Fruit fly (Drosophila melanogaster) whole organism, wandering third instar larva: ENCODE results near the gene LysB.
A peak's percentile ranks its signal among the peaks of the same experiment; 100 is the strongest.

Experiments used
- Abd-B ChIP-seq: fragments of >200 bp; optimal IDR thresholded peaks from 2 replicates; lab custom pipeline; 2017; ENCODE audit warnings: missing biosample characterization, missing genetic modification characterization
- CrebA ChIP-seq: fragments of 200-800 bp; sonication (Bioruptor generic); optimal IDR thresholded peaks from 2 replicates; lab custom pipeline; 2016; ENCODE audit warnings: missing biosample characterization, mild to moderate bottlenecking, missing genetic modification characterization, borderline replicate concordance
- Dfd ChIP-seq: fragments of >200 bp; optimal IDR thresholded peaks from 2 replicates; lab custom pipeline; 2017; ENCODE audit warnings: missing biosample characterization, missing genetic modification characterization
- GATAd ChIP-seq: sonication (Bioruptor generic); optimal IDR thresholded peaks from 2 replicates; lab custom pipeline; 2016; ENCODE audit warnings: missing biosample characterization, missing genetic modification characterization
- HLH106 ChIP-seq: fragments of 200-800 bp; optimal IDR thresholded peaks from 3 replicates; lab custom pipeline; 2019; ENCODE audit warnings: missing biosample characterization, mild to moderate bottlenecking, missing genetic modification characterization, moderate library complexity
- Hnf4 ChIP-seq: fragments of 200-800 bp; sonication (Bioruptor generic); optimal IDR thresholded peaks from 2 replicates; lab custom pipeline; 2016; ENCODE audit warnings: missing biosample characterization, mild to moderate bottlenecking, missing genetic modification characterization
- Hr78 ChIP-seq: fragments of >200 bp; optimal IDR thresholded peaks from 2 replicates; lab custom pipeline; 2017; ENCODE audit warnings: missing biosample characterization, missing genetic modification characterization
- Hr83 ChIP-seq: fragments of 200-300 bp; sonication (Bioruptor generic); optimal IDR thresholded peaks from 2 replicates; lab custom pipeline; 2016; ENCODE audit warnings: missing biosample characterization, mild to moderate bottlenecking, missing genetic modification characterization, moderate library complexity; ENCODE audit not compliant: poor library complexity, severe bottlenecking
- Mio ChIP-seq: sonication (Bioruptor generic); optimal IDR thresholded peaks from 2 replicates; lab custom pipeline; 2016; ENCODE audit warnings: missing biosample characterization, missing genetic modification characterization
- Myc ChIP-seq: fragments of >200 bp; optimal IDR thresholded peaks from 2 replicates; lab custom pipeline; 2017
- N ChIP-seq: fragments of >200 bp; optimal IDR thresholded peaks from 2 replicates; lab custom pipeline; 2018; ENCODE audit warnings: missing biosample characterization, missing external identifiers, missing genetic modification characterization
- OdsH ChIP-seq: fragments of 200-800 bp; sonication (Bioruptor generic); optimal IDR thresholded peaks from 2 replicates; lab custom pipeline; 2016; ENCODE audit warnings: missing biosample characterization, mild to moderate bottlenecking, missing genetic modification characterization
- Rel ChIP-seq, 2 experiments: fragments of 200-800 bp; sonication (Bioruptor generic) in 1 of 2; optimal IDR thresholded peaks; 2 replicates in 1 of 2; 3 replicates in 1 of 2; lab custom pipeline; 2016 to 2019; ENCODE audit warnings: mild to moderate bottlenecking in 2 of 2, missing biosample characterization in 2 of 2, missing genetic modification characterization in 2 of 2, moderate library complexity in 1 of 2
- Sp1 ChIP-seq: fragments of 200-800 bp; sonication (Bioruptor generic); optimal IDR thresholded peaks from 3 replicates; lab custom pipeline; 2019; ENCODE audit warnings: missing biosample characterization, mild to moderate bottlenecking, missing genetic modification characterization, moderate library complexity
- brk ChIP-seq: fragments of 200-800 bp; sonication (Bioruptor generic); optimal IDR thresholded peaks from 2 replicates; lab custom pipeline; 2016; ENCODE audit warnings: missing biosample characterization, mild to moderate bottlenecking, missing genetic modification characterization
- dl ChIP-seq, 2 experiments: fragments of 175-275, 200-275 bp in 1 of 2; fragments of 200-275 bp in 1 of 2; sonication (Bioruptor generic); optimal IDR thresholded peaks; lab custom pipeline; 2018; ENCODE audit warnings: mild to moderate bottlenecking in 2 of 2, missing biosample characterization in 2 of 2, missing genetic modification characterization in 2 of 2, moderate library complexity in 2 of 2; ENCODE audit not compliant: partially characterized antibody in 2 of 2, insufficient read depth in 1 of 2
- dsf ChIP-seq: sonication (Bioruptor generic); optimal IDR thresholded peaks from 2 replicates; lab custom pipeline; 2016; ENCODE audit warnings: missing biosample characterization, missing genetic modification characterization, borderline replicate concordance
- ey ChIP-seq: fragments of 200-800 bp; sonication (Bioruptor generic); optimal IDR thresholded peaks from 2 replicates; lab custom pipeline; 2016; ENCODE audit warnings: missing biosample characterization, missing genetic modification characterization
- foxo ChIP-seq, 2 experiments: fragments of 200-800 bp; sonication (Bioruptor generic); optimal IDR thresholded peaks; 2 replicates in 1 of 2; 3 replicates in 1 of 2; lab custom pipeline; 2016 to 2017; ENCODE audit warnings: missing biosample characterization in 2 of 2, missing genetic modification characterization in 2 of 2
- fru ChIP-seq: fragments of 200-800 bp; sonication (Bioruptor generic); optimal IDR thresholded peaks from 3 replicates; lab custom pipeline; 2016; ENCODE audit warnings: missing biosample characterization, mild to moderate bottlenecking, missing genetic modification characterization
- jim ChIP-seq: fragments of 175-275, 200-325 bp; sonication (Bioruptor generic); optimal IDR thresholded peaks from 2 replicates; lab custom pipeline; 2016; ENCODE audit warnings: missing biosample characterization, mild to moderate bottlenecking, missing genetic modification characterization
- psq ChIP-seq: fragments of 200-800 bp; sonication (Bioruptor generic); optimal IDR thresholded peaks from 3 replicates; lab custom pipeline; 2017; ENCODE audit warnings: missing biosample characterization, mild to moderate bottlenecking, missing genetic modification characterization, moderate library complexity
- rgr ChIP-seq: fragments of 200-800 bp; sonication (Bioruptor generic); optimal IDR thresholded peaks from 3 replicates; lab custom pipeline; 2016; ENCODE audit warnings: missing biosample characterization, mild to moderate bottlenecking, missing genetic modification characterization
- sage ChIP-seq: fragments of 200-800 bp; sonication (Bioruptor generic); optimal IDR thresholded peaks from 2 replicates; lab custom pipeline; 2016; ENCODE audit warnings: missing biosample characterization, mild to moderate bottlenecking, missing genetic modification characterization
- tai ChIP-seq: sonication (Bioruptor generic); optimal IDR thresholded peaks from 2 replicates; lab custom pipeline; 2016; ENCODE audit warnings: missing biosample characterization, missing genetic modification characterization
- usp ChIP-seq: fragments of >200 bp; optimal IDR thresholded peaks from 2 replicates; lab custom pipeline; 2017; ENCODE audit warnings: missing biosample characterization, missing genetic modification characterization
- woc ChIP-seq: sonication (Bioruptor generic); optimal IDR thresholded peaks from 2 replicates; lab custom pipeline; 2016; ENCODE audit warnings: missing biosample characterization, mild to moderate bottlenecking, missing genetic modification characterization

Gene LysB

DNA sequence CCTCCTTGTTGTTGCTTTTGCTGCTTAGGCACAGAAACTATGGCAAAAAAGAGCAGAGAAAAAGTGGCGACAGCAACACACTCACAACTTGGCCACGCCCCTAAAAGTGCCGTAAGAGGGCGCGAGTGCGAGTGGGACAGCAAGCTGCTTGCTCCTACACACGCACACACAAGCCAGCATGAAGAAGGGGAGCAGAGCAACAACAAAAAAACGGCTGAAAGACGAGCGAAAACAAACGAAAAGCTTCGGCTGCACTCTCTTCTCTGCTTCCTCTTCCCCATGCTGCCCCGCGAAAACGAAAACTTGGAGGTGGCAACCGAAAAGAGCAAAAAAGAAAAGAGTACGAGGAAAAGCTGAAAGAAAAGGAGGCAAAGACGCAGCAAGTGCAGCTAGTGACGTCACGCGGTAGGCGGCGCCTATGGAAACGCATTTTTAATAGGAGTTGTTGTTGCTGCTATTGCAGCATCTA, 29.0 kb upstream of the LysB start:
- TF ChIP-seq Mio (no peak), Sp1 (GFP tag; lab: Kevin White, UChicago) (peak; percentile 28), foxo (GFP tag; optimal IDR thresholded peaks at IDR 0.05; lab: Kevin White, UChicago) (no peak), HLH106 (no peak), N (no peak), dsf (no peak), jim (GFP tag; lab: Kevin White, UChicago) (peak; percentile 68), tai (no peak), woc (GFP tag; lab: Kevin White, UChicago) (no peak), dl (GFP tag; optimal IDR thresholded peaks at IDR 0.05; lab: Kevin White, UChicago; ENCODE audit: insufficient read depth in 1 of 2, partially characterized antibody in 2 of 2) (peak in 1 of 2 experiments; percentile 30), Rel (GFP tag; optimal IDR thresholded peaks at IDR 0.05; lab: Kevin White, UChicago) (no peak), Rel (tag; optimal IDR thresholded peaks at IDR 0.05; lab: Kevin White, UChicago) (peak; percentile 31), rgr (GFP tag; lab: Kevin White, UChicago) (no peak), psq (GFP tag; lab: Kevin White, UChicago) (peak; percentile 92)
- TF ChIP-seq, all 38 proteins: peak for 5

DNA sequence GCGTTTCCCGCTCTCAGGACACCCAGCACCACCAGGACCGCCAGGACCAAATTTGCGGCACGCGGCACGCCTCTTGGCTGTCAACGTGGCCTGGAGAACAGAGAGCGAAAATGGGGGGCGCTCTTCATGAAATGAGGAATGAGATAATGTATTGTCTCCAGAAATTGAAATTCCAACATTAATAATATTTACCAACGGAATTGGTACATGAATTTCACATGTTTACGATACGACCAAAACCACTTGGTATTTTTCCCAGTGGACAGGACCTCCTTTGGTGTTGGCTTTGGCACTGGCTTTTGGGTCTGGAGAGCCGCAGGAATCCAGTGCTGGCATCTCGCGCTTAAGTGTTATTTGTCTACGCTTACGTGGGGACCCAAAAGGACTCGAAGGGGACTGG, 23.7 kb upstream of the LysB start:
- TF ChIP-seq foxo (GFP tag; optimal IDR thresholded peaks at IDR 0.05; lab: Kevin White, UChicago): peak in 1 of 2 experiments; percentile 31
- TF ChIP-seq woc (GFP tag; lab: Kevin White, UChicago): no peak
- TF ChIP-seq Myc (lab: Kevin White, UChicago): no peak
- TF ChIP-seq fru (GFP tag; lab: Kevin White, UChicago): peak; percentile 18
- TF ChIP-seq N: no peak
- TF ChIP-seq HLH106: peak; percentile 30
- TF ChIP-seq brk (GFP tag; lab: Kevin White, UChicago): no peak
- no peak for TF ChIP-seq Hnf4 (GFP tag; lab: Kevin White, UChicago)
- no peak for TF ChIP-seq GATAd (GFP tag; lab: Kevin White, UChicago)
- TF ChIP-seq Hr78 (GFP tag; lab: Kevin White, UChicago): no peak
- no peak for TF ChIP-seq Hr83
- TF ChIP-seq rgr (GFP tag; lab: Kevin White, UChicago): peak; percentile 10
- TF ChIP-seq Rel (GFP tag; optimal IDR thresholded peaks at IDR 0.05; lab: Kevin White, UChicago): no peak
- no peak for TF ChIP-seq Rel (tag; optimal IDR thresholded peaks at IDR 0.05; lab: Kevin White, UChicago)
- no peak for TF ChIP-seq sage (GFP tag; lab: Kevin White, UChicago)
- TF ChIP-seq Abd-B: no peak
- no peak for TF ChIP-seq dl (GFP tag; optimal IDR thresholded peaks at IDR 0.05; lab: Kevin White, UChicago; ENCODE audit: insufficient read depth in 1 of 2, partially characterized antibody in 2 of 2)
- TF ChIP-seq ey (GFP tag; lab: Kevin White, UChicago): peak; percentile 30
- TF ChIP-seq usp (GFP tag; lab: Kevin White, UChicago): no peak
- no peak for TF ChIP-seq OdsH (GFP tag; lab: Kevin White, UChicago)
- TF ChIP-seq psq (GFP tag; lab: Kevin White, UChicago): no peak
- no peak for TF ChIP-seq tai

DNA sequence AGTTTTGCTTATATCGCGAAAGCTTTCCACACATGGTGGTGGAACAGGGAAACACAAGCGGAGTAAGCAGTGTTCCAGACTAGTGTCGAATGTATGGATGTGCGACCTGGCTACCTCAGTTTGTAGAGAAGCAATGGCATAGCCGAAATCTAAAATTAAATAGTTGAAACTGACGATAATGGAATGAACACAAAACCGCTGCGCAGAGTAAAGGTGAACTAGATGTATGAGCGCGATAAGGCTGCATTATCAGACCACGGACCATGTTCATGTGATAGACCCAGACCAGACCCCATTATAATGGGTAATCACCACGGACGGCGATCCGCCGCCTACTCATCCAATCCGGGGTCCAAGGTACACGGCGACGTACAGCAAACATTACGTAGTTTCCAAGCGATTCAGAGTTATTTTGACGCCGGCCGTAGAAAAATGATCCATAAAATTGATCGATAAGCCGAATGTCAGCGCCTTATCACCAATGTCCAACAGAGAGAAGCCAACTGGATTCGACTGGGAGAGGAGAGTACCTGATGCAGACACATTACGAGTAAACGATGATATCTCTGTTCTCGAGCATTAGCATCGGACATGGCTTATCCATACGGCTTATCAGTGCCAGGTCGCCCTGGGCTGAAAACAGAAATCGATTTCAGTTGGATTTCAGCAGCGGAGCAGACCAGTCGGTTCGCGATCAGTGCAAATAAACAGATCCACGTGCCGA, 18.1 kb upstream of the LysB start, which contains the start of gene CG13912:
Gene CG13912, plus strand, starts transcription at position 653 of the 724 bp plus-strand sequence.
- no peak for TF ChIP-seq Rel (GFP tag; optimal IDR thresholded peaks at IDR 0.05; lab: Kevin White, UChicago)
- TF ChIP-seq Rel (tag; optimal IDR thresholded peaks at IDR 0.05; lab: Kevin White, UChicago): peak; percentile 89
- peak; percentile 17 for TF ChIP-seq CrebA (GFP tag; lab: Kevin White, UChicago)
- TF ChIP-seq Mio: no peak
- TF ChIP-seq Hnf4 (GFP tag; lab: Kevin White, UChicago): peak; percentile 24

DNA sequence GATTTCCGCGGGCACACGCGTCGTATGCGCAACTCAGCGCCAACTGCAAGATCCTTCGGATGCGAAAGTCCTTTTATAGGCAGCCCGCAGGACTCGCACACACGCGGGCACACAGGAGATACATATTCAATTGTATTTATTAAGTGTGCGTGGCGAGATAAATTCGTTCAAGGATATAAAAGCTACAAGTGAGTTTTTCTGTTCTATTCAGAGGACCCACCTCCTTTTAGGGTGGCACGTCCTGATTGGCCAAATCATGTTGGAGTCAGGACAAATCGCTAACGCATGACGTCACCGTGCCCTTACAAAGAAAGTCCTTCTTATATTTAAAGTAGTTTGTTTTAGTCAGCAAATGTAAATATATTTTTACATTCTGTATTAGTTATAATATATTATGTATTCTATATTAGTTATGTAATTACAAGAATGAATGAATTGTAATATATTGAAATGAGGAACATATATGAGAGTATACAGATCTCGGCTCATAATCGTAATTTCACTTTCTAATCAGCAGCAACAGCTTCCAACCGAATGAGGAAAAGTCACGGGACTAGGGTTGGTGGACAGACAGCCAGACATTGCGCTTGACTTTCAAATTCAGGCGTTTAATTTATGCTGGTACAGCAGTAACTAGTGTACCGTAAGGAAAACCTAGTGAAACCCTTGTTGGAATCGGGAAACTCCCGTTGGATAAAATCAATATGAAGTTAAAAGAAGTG, 13.9 kb upstream of the LysB start, which contains the start of gene Trhn:
Gene Trhn, minus strand, starts transcription at position 51 of the 722 bp plus-strand sequence.
- TF ChIP-seq Rel (GFP tag; optimal IDR thresholded peaks at IDR 0.05; lab: Kevin White, UChicago) (no peak), Rel (tag; optimal IDR thresholded peaks at IDR 0.05; lab: Kevin White, UChicago) (no peak)

DNA sequence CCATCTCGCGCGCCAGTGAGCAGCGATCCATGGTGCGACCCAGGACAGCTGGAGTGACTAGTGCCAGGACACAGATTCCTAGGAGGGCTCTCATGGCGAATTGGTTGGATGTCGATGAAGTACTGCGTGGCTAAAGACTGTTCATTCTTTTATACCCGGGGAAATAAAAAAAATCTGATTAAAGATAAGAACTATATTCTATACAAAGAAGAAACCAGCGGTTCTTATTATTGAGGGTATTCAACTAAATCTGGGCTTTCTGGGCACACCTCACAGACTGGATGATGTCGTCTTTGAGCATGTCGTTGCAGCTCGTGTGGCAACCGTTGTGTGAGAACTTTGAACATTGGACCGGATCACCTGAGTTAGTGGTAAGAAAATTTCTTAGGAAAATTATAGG, 12.0 kb upstream of the LysB start, which contains the start of gene LysX:
Gene LysX, minus strand, starts transcription at position 101 of the 400 bp plus-strand sequence.
- TF ChIP-seq Hr78 (GFP tag; lab: Kevin White, UChicago) (no peak), woc (GFP tag; lab: Kevin White, UChicago) (no peak), usp (GFP tag; lab: Kevin White, UChicago) (no peak), Dfd (GFP tag; lab: Kevin White, UChicago) (no peak), Sp1 (GFP tag; lab: Kevin White, UChicago) (no peak)
- TF ChIP-seq, all 38 proteins: peak for 0
